Worm (Caenorhabditis elegans): Measurements from ENCODE around the gene str-71.

The str-71 gene

ce11 chrV:15415951-15416350 is 43.0 kb downstream of the str-71 start, which contains the start of gene srh-265 (continued):
- TF ChIP-seq aly-2 (tag; optimal IDR thresholded peaks at IDR 0.05), result no peak

DNA sequence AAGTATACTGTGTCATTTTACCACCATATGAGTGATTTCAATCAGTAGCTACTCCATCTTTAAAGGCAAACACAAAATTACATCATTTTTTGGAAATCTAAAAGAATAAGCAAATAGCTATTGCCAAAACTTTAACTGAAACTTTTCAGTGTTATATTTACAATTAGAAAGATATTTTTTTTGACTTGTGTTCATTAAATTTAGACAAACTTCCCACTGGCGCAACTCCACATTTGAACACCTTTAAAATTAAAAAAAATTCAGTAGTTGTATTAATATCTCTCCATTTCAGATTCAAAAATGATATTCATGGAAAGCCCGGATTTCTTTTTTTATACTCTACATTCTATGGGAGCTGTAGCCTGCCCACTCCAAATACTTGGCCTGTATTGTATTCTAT is 45.1 kb downstream of the str-71 start, which contains the start of gene srh-264:
Gene srh-264 (plus strand): TSS at position 301 of the 400 bp plus-strand sequence.
- TF ChIP-seq lin-1 (GFP tag; IDR thresholded peaks at IDR 0.05) (no peak), arid-1 (GFP tag; conservative IDR thresholded peaks at IDR 0.05) (no peak), lin-38 (GFP tag; IDR thresholded peaks at IDR 0.05) (no peak), pqm-1 (tag; optimal IDR thresholded peaks at IDR 0.05) (no peak), nhr-41 (GFP tag; IDR thresholded peaks at IDR 0.05) (no peak), unc-62 (GFP tag; optimal IDR thresholded peaks at IDR 0.05 in 1 of 2) (no peak), unc-62 (tag; optimal IDR thresholded peaks at IDR 0.05) (no peak), tag-97 (GFP tag; IDR thresholded peaks at IDR 0.05) (no peak), nhr-25 (tag; optimal IDR thresholded peaks at IDR 0.05; ENCODE audit: borderline replicate concordance, insufficient read depth) (no peak), php-3 (GFP tag; IDR thresholded peaks at IDR 0.05) (no peak), ceh-82 (tag; optimal IDR thresholded peaks at IDR 0.05) (no peak), F26F4.8 (GFP tag; conservative IDR thresholded peaks at IDR 0.05) (no peak), unc-130 (GFP tag; optimal IDR thresholded peaks at IDR 0.05) (no peak)

- TF ChIP-seq spr-3 (GFP tag; optimal IDR thresholded peaks at IDR 0.05) (no peak), pqm-1 (tag; optimal IDR thresholded peaks at IDR 0.05) (no peak), nhr-102 (tag; optimal IDR thresholded peaks at IDR 0.05) (no peak), T26A8.4 (GFP tag; IDR thresholded peaks at IDR 0.05) (no peak), arid-1 (GFP tag; conservative IDR thresholded peaks at IDR 0.05) (no peak), lim-7 (GFP tag; IDR thresholded peaks at IDR 0.05) (no peak), Y105C5A.15 (GFP tag; IDR thresholded peaks at IDR 0.05) (no peak), jun-1 (tag; optimal IDR thresholded peaks at IDR 0.05) (no peak), ctbp-1 (GFP tag; IDR thresholded peaks at IDR 0.05) (no peak)
Observed at ce11 chrV:15412625-15413024, 46.4 kb downstream of the str-71 start, which contains the start of gene srbc-63. TSS of gene srbc-63 (minus strand) at chrV:15412725.
